Worm (Caenorhabditis elegans) whole organism, L3 larva: Measurements from ENCODE around the gene H05C05.2.

Experiments used
- daf-12 ChIP-seq: fragments of 150-350 bp; optimal IDR thresholded peaks from 2 replicates; lab custom pipeline; 2014; ENCODE audit warnings: missing biosample characterization, missing genetic modification reagents, missing genetic modification characterization
- elt-2 ChIP-seq: sonication (generic microtip); optimal IDR thresholded peaks from 2 replicates; lab custom pipeline; 2016; ENCODE audit warnings: missing genetic modification reagents, mild to moderate bottlenecking, missing genetic modification characterization, missing compliant biosample characterization
- elt-3 ChIP-seq, 3 experiments: fragments of 150-350 bp in 1 of 3; sonication (generic microtip) in 2 of 3; optimal IDR thresholded peaks; 2 replicates in 2 of 3; 4 replicates in 1 of 3; lab custom pipeline; 2014 to 2017; ENCODE audit warnings: missing biosample characterization in 3 of 3, missing genetic modification characterization in 3 of 3
- fkh-10 ChIP-seq: sonication (generic microtip); optimal IDR thresholded peaks from 2 replicates; lab custom pipeline; 2017; ENCODE audit warnings: missing biosample characterization, missing genetic modification reagents, missing genetic modification characterization
- jun-1 ChIP-seq: fragments of 150-350 bp; optimal IDR thresholded peaks from 2 replicates; lab custom pipeline; 2014; ENCODE audit warnings: missing biosample characterization, missing genetic modification reagents, missing genetic modification characterization
- mdl-1 ChIP-seq: fragments of 150-350 bp; optimal IDR thresholded peaks from 2 replicates; lab custom pipeline; 2014; ENCODE audit warnings: missing biosample characterization, missing genetic modification characterization
- nhr-77 ChIP-seq: fragments of 150-350 bp; optimal IDR thresholded peaks from 2 replicates; lab custom pipeline; 2014; ENCODE audit warnings: missing biosample characterization, missing genetic modification characterization
- pqm-1 ChIP-seq: fragments of 150-350 bp; optimal IDR thresholded peaks from 2 replicates; lab custom pipeline; 2017; ENCODE audit warnings: missing biosample characterization, missing genetic modification characterization, inconsistent platforms
- snpc-4 ChIP-seq: fragments of 150-350 bp; optimal IDR thresholded peaks from 2 replicates; lab custom pipeline; 2014; ENCODE audit warnings: missing biosample characterization, missing genetic modification characterization
- unc-62 ChIP-seq: fragments of 150-350 bp; sonication (generic microtip); optimal IDR thresholded peaks from 4 replicates; lab custom pipeline; 2014; ENCODE audit warnings: missing biosample characterization, missing genetic modification reagents, missing genetic modification characterization
- zag-1 ChIP-seq: fragments of 150-350 bp; optimal IDR thresholded peaks from 2 replicates; lab custom pipeline; 2014; ENCODE audit warnings: missing biosample characterization, missing genetic modification characterization

- TF ChIP-seq nhr-77 (tag; lab: Kevin White, UChicago): no peak
- TF ChIP-seq zag-1 (tag; lab: Kevin White, UChicago): no peak
- no peak for TF ChIP-seq mdl-1
- no peak for TF ChIP-seq fkh-10 (GFP tag; lab: Kevin White, UChicago)
- no peak for TF ChIP-seq daf-12 (tag; lab: Kevin White, UChicago)
- no peak for TF ChIP-seq elt-3 (tag; optimal IDR thresholded peaks at IDR 0.05; lab: Kevin White, UChicago)
- no peak for TF ChIP-seq unc-62 (GFP tag; lab: Kevin White, UChicago)
- no peak for TF ChIP-seq elt-2 (tag; lab: Kevin White, UChicago)
- no peak for TF ChIP-seq pqm-1 (tag; lab: Kevin White, UChicago)
- no peak for TF ChIP-seq snpc-4 (tag; lab: Kevin White, UChicago)
- TF ChIP-seq jun-1 (tag; lab: Kevin White, UChicago): no peak
Measured at ce11 chrIII:2937780-2938179, 27.7 kb downstream of the H05C05.2 start.
